Worm (Caenorhabditis elegans) whole organism, L2 larva: Measurements from ENCODE around the gene tbc-7.

Source experiments
- elt-3 ChIP-seq: sonication (generic microtip); optimal IDR thresholded peaks from 2 replicates; lab custom pipeline; 2017; ENCODE audit warnings: missing biosample characterization, missing genetic modification characterization
- nhr-237 ChIP-seq: fragments of 150-350 bp; optimal IDR thresholded peaks from 2 replicates; lab custom pipeline; 2014; ENCODE audit warnings: missing biosample characterization, missing genetic modification characterization
- skn-1 ChIP-seq: sonication (generic microtip); optimal IDR thresholded peaks from 2 replicates; lab custom pipeline; 2017; ENCODE audit warnings: missing biosample characterization, missing genetic modification characterization
- unc-39 ChIP-seq: fragments of 150-350 bp; optimal IDR thresholded peaks from 2 replicates; lab custom pipeline; 2014; ENCODE audit warnings: missing biosample characterization, missing genetic modification characterization
- zag-1 ChIP-seq: fragments of 150-350 bp; optimal IDR thresholded peaks from 2 replicates; lab custom pipeline; 2014; ENCODE audit warnings: missing biosample characterization, missing genetic modification characterization
- ztf-11 ChIP-seq: sonication (generic microtip); optimal IDR thresholded peaks from 2 replicates; lab custom pipeline; 2017; ENCODE audit warnings: missing biosample characterization, missing genetic modification characterization

ce11 chrX:5087366-5087891 is 46.7 kb upstream of the tbc-7 start, which contains the start of gene pnk-4:
- TF ChIP-seq ztf-11 (no peak), elt-3 (tag; lab: Kevin White, UChicago) (no peak), nhr-237 (no peak), zag-1 (no peak), unc-39 (tag; lab: Kevin White, UChicago) (no peak), skn-1 (tag; lab: Kevin White, UChicago) (no peak)
